Worm (Caenorhabditis elegans) whole organism, L1 larva: ENCODE results near the gene F22F7.4.

Experiments
- C04F5.9 ChIP-seq: sonication (generic microtip); optimal IDR thresholded peaks from 2 replicates; lab custom pipeline; 2016; ENCODE audit warnings: missing genetic modification characterization, missing compliant biosample characterization
- dsc-1 ChIP-seq: sonication (generic microtip); optimal IDR thresholded peaks from 2 replicates; lab custom pipeline; 2016; ENCODE audit warnings: mild to moderate bottlenecking, missing genetic modification characterization, missing compliant biosample characterization
- hlh-17 ChIP-seq: fragments of 200-800 bp; sonication (Bioruptor generic); optimal IDR thresholded peaks from 2 replicates; lab custom pipeline; 2018; ENCODE audit warnings: missing genetic modification characterization, mild to moderate bottlenecking, missing compliant biosample characterization, moderate library complexity, borderline replicate concordance
- lin-15B ChIP-seq: fragments of 150-350 bp; sonication (generic microtip); optimal IDR thresholded peaks from 3 replicates; lab custom pipeline; 2014; ENCODE audit warnings: missing biosample characterization, missing genetic modification characterization
- lin-35 ChIP-seq, 2 experiments: fragments of 150-350 bp; optimal IDR thresholded peaks; 2 replicates each; lab custom pipeline; 2014; ENCODE audit warnings: missing biosample characterization in 2 of 2, missing genetic modification characterization in 2 of 2, missing genetic modification reagents in 2 of 2
- mdl-1 ChIP-seq, 2 experiments: fragments of 150-350 bp; optimal IDR thresholded peaks; 2 replicates each; lab custom pipeline; 2014 to 2017; ENCODE audit warnings: missing biosample characterization in 2 of 2, missing genetic modification characterization in 2 of 2, inconsistent platforms in 1 of 2
- nhr-12 ChIP-seq: sonication (generic microtip); optimal IDR thresholded peaks from 2 replicates; lab custom pipeline; 2017; ENCODE audit warnings: missing biosample characterization, missing genetic modification characterization
- snpc-4 ChIP-seq: fragments of 150-350 bp; optimal IDR thresholded peaks from 2 replicates; lab custom pipeline; 2014; ENCODE audit warnings: missing biosample characterization, missing genetic modification characterization
- ztf-4 ChIP-seq: fragments of 150-350 bp; optimal IDR thresholded peaks from 2 replicates; lab custom pipeline; 2014; ENCODE audit warnings: missing biosample characterization, missing genetic modification characterization

DNA sequence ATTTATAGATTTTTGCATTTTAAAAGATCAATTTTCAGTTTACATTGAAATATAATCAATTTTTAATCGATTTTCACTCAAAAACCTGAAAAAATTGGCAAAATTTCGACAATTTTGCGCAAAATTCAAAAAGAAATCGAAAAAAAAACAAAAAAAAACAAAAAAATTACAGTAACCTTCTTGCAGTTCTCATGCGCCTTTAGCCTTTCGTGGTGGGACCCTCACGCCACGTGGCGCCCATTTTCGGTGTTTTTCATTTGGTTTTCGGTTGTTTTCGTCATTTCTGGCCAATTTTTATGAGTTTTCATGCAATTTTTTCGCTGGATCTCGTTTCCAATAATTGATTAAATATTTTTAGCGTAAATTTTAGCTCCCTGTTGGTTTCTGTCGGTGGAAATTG, 38.5 kb downstream of the F22F7.4 start:
- no peak for TF ChIP-seq mdl-1 (tag; optimal IDR thresholded peaks at IDR 0.05; lab: Kevin White, UChicago)
- no peak for TF ChIP-seq nhr-12 (tag; lab: Kevin White, UChicago)
- TF ChIP-seq ztf-4, result no peak
- no peak for TF ChIP-seq lin-35 (GFP tag; optimal IDR thresholded peaks at IDR 0.05; lab: Kevin White, UChicago)
- TF ChIP-seq C04F5.9, result no peak
- TF ChIP-seq hlh-17 (GFP tag; lab: Kevin White, UChicago), result no peak
- no peak for TF ChIP-seq snpc-4
- TF ChIP-seq lin-15B, result no peak
- no peak for TF ChIP-seq dsc-1 (tag; lab: Kevin White, UChicago)
